Fruit fly (Drosophila melanogaster) whole organism, pupa: ENCODE data around the gene Lamtor3.

Experiments used
- CG10348 ChIP-seq: fragments of 200-800 bp; sonication (Bioruptor generic); IDR thresholded peaks from 2 replicates; pipeline ENCODE4 v1.3.6; 2022; ENCODE audit warnings: missing biosample characterization, missing genetic modification characterization
- CG12605 ChIP-seq: fragments of 200-800 bp; sonication (Bioruptor generic); IDR thresholded peaks from 2 replicates; pipeline ENCODE4 v1.3.6; 2022; ENCODE audit warnings: missing biosample characterization, missing genetic modification characterization
- CG13204 ChIP-seq: fragments of 200-800 bp; sonication (Bioruptor generic); optimal IDR thresholded peaks from 2 replicates; lab custom pipeline; 2018; ENCODE audit warnings: missing biosample characterization, mild to moderate bottlenecking, missing genetic modification characterization, moderate library complexity
- CG14655 ChIP-seq: fragments of 200-800 bp; sonication (Bioruptor generic); optimal IDR thresholded peaks from 3 replicates; lab custom pipeline; 2017; ENCODE audit warnings: mild to moderate bottlenecking, missing biosample characterization, missing genetic modification reagents, missing genetic modification characterization
- CG15710 ChIP-seq: fragments of 200-800 bp; sonication (Bioruptor generic); optimal IDR thresholded peaks from 2 replicates; lab custom pipeline; 2018; ENCODE audit warnings: missing biosample characterization, mild to moderate bottlenecking, missing genetic modification characterization, moderate library complexity
- CG17806 ChIP-seq: fragments of 200-800 bp; sonication (Bioruptor generic); optimal IDR thresholded peaks from 2 replicates; lab custom pipeline; 2018; ENCODE audit warnings: missing biosample characterization, mild to moderate bottlenecking, missing genetic modification characterization, moderate library complexity
- CG32121 ChIP-seq: fragments of 200-800 bp; sonication (Bioruptor generic); IDR thresholded peaks from 2 replicates; pipeline ENCODE4 v1.3.6; 2022; ENCODE audit warnings: missing biosample characterization, missing genetic modification characterization
- CG34367 ChIP-seq: fragments of 200-800 bp; sonication (Bioruptor generic); optimal IDR thresholded peaks from 2 replicates; lab custom pipeline; 2018; ENCODE audit warnings: missing biosample characterization, mild to moderate bottlenecking, missing genetic modification characterization
- CG4496 ChIP-seq: fragments of 200-800 bp; sonication (Bioruptor generic); IDR thresholded peaks from 3 replicates; pipeline ENCODE4 v1.3.6; 2022; ENCODE audit warnings: missing biosample characterization, missing genetic modification characterization
- CG8159 ChIP-seq: fragments of 200-800 bp; sonication (Bioruptor generic); optimal IDR thresholded peaks from 3 replicates; lab custom pipeline; 2018; ENCODE audit warnings: missing biosample characterization, mild to moderate bottlenecking, missing genetic modification characterization, moderate library complexity
- CG8301 ChIP-seq: fragments of 200-800 bp; sonication (Bioruptor generic); optimal IDR thresholded peaks from 2 replicates; lab custom pipeline; 2018; ENCODE audit warnings: missing biosample characterization, mild to moderate bottlenecking, missing genetic modification characterization
- CG9948 ChIP-seq: fragments of 200-800 bp; sonication (Bioruptor generic); optimal IDR thresholded peaks from 2 replicates; lab custom pipeline; 2018; ENCODE audit warnings: missing biosample characterization, mild to moderate bottlenecking, missing genetic modification characterization, moderate library complexity
- D1 ChIP-seq: fragments of 200-800 bp; sonication (Bioruptor generic); optimal IDR thresholded peaks from 2 replicates; lab custom pipeline; 2018; ENCODE audit warnings: missing biosample characterization, mild to moderate bottlenecking, missing genetic modification characterization, moderate library complexity
- EcR ChIP-seq: fragments of 200-800 bp; sonication (Bioruptor generic); optimal IDR thresholded peaks from 3 replicates; lab custom pipeline; 2019; ENCODE audit warnings: missing biosample characterization, missing genetic modification characterization, mild to moderate bottlenecking, moderate library complexity, missing genetic modification reagents
- Ets98B ChIP-seq: fragments of 200-800 bp; sonication (Bioruptor generic); IDR thresholded peaks from 2 replicates; pipeline ENCODE4 v1.3.6; 2022; ENCODE audit warnings: missing biosample characterization, missing genetic modification characterization
- Pif1A ChIP-seq: fragments of 200-800 bp; sonication (Bioruptor generic); optimal IDR thresholded peaks from 3 replicates; lab custom pipeline; 2016; ENCODE audit warnings: missing biosample characterization, missing genetic modification characterization
- Pif1B ChIP-seq: fragments of 200-800 bp; sonication (Bioruptor generic); optimal IDR thresholded peaks from 3 replicates; lab custom pipeline; 2016; ENCODE audit warnings: missing biosample characterization, missing genetic modification characterization
- Snoo ChIP-seq: fragments of 200-800 bp; sonication (Bioruptor generic); optimal IDR thresholded peaks from 3 replicates; lab custom pipeline; 2017; ENCODE audit warnings: missing biosample characterization, mild to moderate bottlenecking, missing genetic modification characterization, inconsistent platforms
- fd96Ca ChIP-seq: fragments of 200-800 bp; sonication (Bioruptor generic); IDR thresholded peaks from 3 replicates; pipeline ENCODE4 v1.3.6; 2022; ENCODE audit warnings: missing biosample characterization, missing genetic modification characterization
- gl ChIP-seq: fragments of 200-800 bp; sonication (Bioruptor generic); optimal IDR thresholded peaks from 2 replicates; lab custom pipeline; 2018; ENCODE audit warnings: missing biosample characterization, mild to moderate bottlenecking, missing genetic modification characterization
- rn ChIP-seq: fragments of 200-800 bp; sonication (Bioruptor generic); IDR thresholded peaks from 2 replicates; pipeline ENCODE4 v1.3.6; 2022; ENCODE audit warnings: missing biosample characterization, missing genetic modification characterization

Gene Lamtor3

dm6 chr2L:17470630-17471029, 10.4 kb upstream of the Lamtor3 start:
- TF ChIP-seq Ets98B (GFP tag; lab: Robert Waterston, UW) = no peak
- TF ChIP-seq, all 21 proteins: peak for 0

dm6 chr2L:17471524-17471923, 9.5 kb upstream of the Lamtor3 start, which contains the start of gene Sgt:
Gene Sgt (plus strand): TSS chr2L:17471603.
- TF ChIP-seq Pif1B (GFP tag; lab: Kevin White, UChicago) (no peak), D1 (tag; lab: Kevin White, UChicago) (no peak), CG34367 (no peak), rn (no peak), CG13204 (GFP tag; lab: Kevin White, UChicago) (no peak), CG14655 (no peak)

dm6 chr2L:17472582-17473524, 8.2 kb upstream of the Lamtor3 start, which contains the start of gene BicD:
Gene BicD (minus strand): TSS chr2L:17473215.
- TF ChIP-seq EcR (GFP tag; lab: Kevin White, UChicago) (peak; percentile 20), CG15710 (tag; lab: Kevin White, UChicago) (no peak), CG4496 (GFP tag; lab: Robert Waterston, UW) (peak; percentile 22; the same call in 1 of the 3 replicates), Ets98B (GFP tag; lab: Robert Waterston, UW) (peak; percentile 23; the same call in 1 of the 2 replicates), CG12605 (GFP tag; lab: Robert Waterston, UW) (0 out of 2 replicates have a peak, but pooled peaks have one; percentile 20), gl (tag; lab: Kevin White, UChicago) (no peak)

dm6 chr2L:17477710-17478109, 3.3 kb upstream of the Lamtor3 start, which contains the start of gene cass:
Gene cass (minus strand): TSS chr2L:17477888.
- no peak for TF ChIP-seq CG32121
- TF ChIP-seq EcR (GFP tag; lab: Kevin White, UChicago) = no peak
- no peak for TF ChIP-seq CG4496 (GFP tag; lab: Robert Waterston, UW)
- TF ChIP-seq CG9948 (tag; lab: Kevin White, UChicago) = no peak
- no peak for TF ChIP-seq CG34367
- TF ChIP-seq CG17806 = no peak
- no peak for TF ChIP-seq CG15710 (tag; lab: Kevin White, UChicago)
- TF ChIP-seq CG13204 (GFP tag; lab: Kevin White, UChicago) = no peak
- TF ChIP-seq Pif1B (GFP tag; lab: Kevin White, UChicago) = no peak
- no peak for TF ChIP-seq fd96Ca (GFP tag; lab: Robert Waterston, UW)
- TF ChIP-seq CG8159 (tag; lab: Kevin White, UChicago) = no peak
- TF ChIP-seq CG12605 (GFP tag; lab: Robert Waterston, UW) = no peak
- no peak for TF ChIP-seq rn
- TF ChIP-seq Snoo (tag; lab: Kevin White, UChicago) = no peak
- TF ChIP-seq Ets98B (GFP tag; lab: Robert Waterston, UW) = no peak
- TF ChIP-seq gl (tag; lab: Kevin White, UChicago) = no peak
- no peak for TF ChIP-seq Pif1A (GFP tag; lab: Kevin White, UChicago)
- no peak for TF ChIP-seq D1 (tag; lab: Kevin White, UChicago)
- no peak for TF ChIP-seq CG10348 (GFP tag; lab: Robert Waterston, UW)

dm6 chr2L:17484174-17484573, 3.1 kb downstream of the Lamtor3 start, which contains the start of the genes GCS2beta and CG5131:
Gene GCS2beta (minus strand): TSS chr2L:17484307.
Gene CG5131 (plus strand): TSS chr2L:17484501.
- TF ChIP-seq Ets98B (GFP tag; lab: Robert Waterston, UW) (peak; percentile 92), CG34367 (peak; percentile 76), CG10348 (GFP tag; lab: Robert Waterston, UW) (peak; percentile 84), CG9948 (tag; lab: Kevin White, UChicago) (peak; percentile 78), gl (tag; lab: Kevin White, UChicago) (peak; percentile 56), CG8159 (tag; lab: Kevin White, UChicago) (peak; percentile 75), Snoo (tag; lab: Kevin White, UChicago) (peak; percentile 88), rn (peak; percentile 91), CG32121 (peak; percentile 88), Pif1A (GFP tag; lab: Kevin White, UChicago) (peak; percentile 93), CG12605 (GFP tag; lab: Robert Waterston, UW) (0 out of 2 replicates have a peak, but pooled peaks have one; percentile 40), EcR (GFP tag; lab: Kevin White, UChicago) (no peak), fd96Ca (GFP tag; lab: Robert Waterston, UW) (peak; percentile 96), CG13204 (GFP tag; lab: Kevin White, UChicago) (no peak), CG4496 (GFP tag; lab: Robert Waterston, UW) (peak; percentile 96), Pif1B (GFP tag; lab: Kevin White, UChicago) (peak; percentile 77), CG14655 (peak; percentile 82), CG8301 (tag; lab: Kevin White, UChicago) (peak; percentile 83), D1 (tag; lab: Kevin White, UChicago) (peak; percentile 23), CG15710 (tag; lab: Kevin White, UChicago) (peak; percentile 84), CG17806 (peak; percentile 76)
- TF ChIP-seq, all 21 proteins: peak for 19

dm6 chr2L:17485457-17485856, 4.4 kb downstream of the Lamtor3 start, which contains the start of the genes CG43221 and CG43645:
Gene CG43221 (plus strand): TSS chr2L:17485757.
Gene CG43645 (plus strand): TSS chr2L:17485757.
- TF ChIP-seq CG10348 (GFP tag; lab: Robert Waterston, UW) = no peak
- TF ChIP-seq CG9948 (tag; lab: Kevin White, UChicago) = no peak
- no peak for TF ChIP-seq CG15710 (tag; lab: Kevin White, UChicago)
- no peak for TF ChIP-seq CG32121
- TF ChIP-seq EcR (GFP tag; lab: Kevin White, UChicago) = no peak
- no peak for TF ChIP-seq gl (tag; lab: Kevin White, UChicago)
- no peak for TF ChIP-seq CG8159 (tag; lab: Kevin White, UChicago)
- TF ChIP-seq Pif1A (GFP tag; lab: Kevin White, UChicago) = no peak
- TF ChIP-seq Ets98B (GFP tag; lab: Robert Waterston, UW) = no peak
- TF ChIP-seq CG8301 (tag; lab: Kevin White, UChicago) = no peak
- no peak for TF ChIP-seq rn
- no peak for TF ChIP-seq Snoo (tag; lab: Kevin White, UChicago)
- no peak for TF ChIP-seq CG12605 (GFP tag; lab: Robert Waterston, UW)
- TF ChIP-seq CG14655 = no peak
- no peak for TF ChIP-seq CG13204 (GFP tag; lab: Kevin White, UChicago)
- no peak for TF ChIP-seq CG17806
- TF ChIP-seq CG34367 = no peak
- TF ChIP-seq D1 (tag; lab: Kevin White, UChicago) = no peak
- no peak for TF ChIP-seq fd96Ca (GFP tag; lab: Robert Waterston, UW)
- TF ChIP-seq, all 21 proteins: peak for 0
